Worm (Caenorhabditis elegans): Measurements from ENCODE around the gene F41B4.3.

DNA sequence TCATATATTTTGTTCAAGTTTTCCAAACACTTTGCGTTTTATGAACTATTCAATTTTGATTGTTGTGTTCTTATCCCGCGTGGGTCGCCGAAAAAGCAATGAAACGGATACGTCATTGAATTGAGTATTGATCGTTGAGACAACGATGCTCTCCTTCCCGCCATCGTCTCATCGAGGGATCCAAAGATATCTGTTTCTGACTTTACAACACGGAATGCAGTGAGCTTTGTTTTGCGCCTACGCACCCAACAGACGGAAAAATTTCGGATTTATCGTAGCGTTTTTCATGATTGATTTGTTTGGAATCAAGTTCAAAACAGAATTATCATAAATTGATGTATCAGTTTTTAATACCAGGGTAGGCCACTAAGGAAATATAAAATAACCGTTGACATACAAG lies 13.4 kb downstream of the F41B4.3 start:
- no peak for TF ChIP-seq tbx-8 (GFP tag; optimal IDR thresholded peaks at IDR 0.05)
- TF ChIP-seq nhr-237 (tag; optimal IDR thresholded peaks at IDR 0.05) = no peak
- TF ChIP-seq unc-62 (GFP tag; optimal IDR thresholded peaks at IDR 0.05) = no peak
- no peak for TF ChIP-seq flh-1 (GFP tag; optimal IDR thresholded peaks at IDR 0.05)
- TF ChIP-seq nhr-28 (tag; optimal IDR thresholded peaks at IDR 0.05) = no peak
- no peak for TF ChIP-seq lsy-2 (tag; optimal IDR thresholded peaks at IDR 0.05)
- no peak for TF ChIP-seq zip-8 (tag; optimal IDR thresholded peaks at IDR 0.05)

Data from whole organism, mixed stage, embryonic.